Worm (Caenorhabditis elegans): ENCODE results near the gene trxr-2.

ce11 chrIII:8964684-8965283 is 51.2 kb downstream of the trxr-2 start:
- TF ChIP-seq pha-4 (tag; optimal IDR thresholded peaks at IDR 0.05) (no peak), K02D7.2 (tag; optimal IDR thresholded peaks at IDR 0.05) (no peak), che-1 (tag; optimal IDR thresholded peaks at IDR 0.05) (no peak)
